Fruit fly (Drosophila melanogaster) S2 (cell line): Measurements from ENCODE around the gene CG4066.
A peak's percentile ranks its signal among the peaks of the same experiment; 100 is the strongest.

ENCODE experiments used
- CG8478 ChIP-seq: fragments of >200 bp; optimal IDR thresholded peaks from 2 replicates; lab custom pipeline; 2018
- CTCF ChIP-seq, 2 experiments: fragments of >200 bp; optimal IDR thresholded peaks; 2 replicates each; lab custom pipeline; 2018

dm6 chr3R:12350497-12350896, 39.3 kb downstream of the CG4066 start, which contains the start of gene CG10038:
- TF ChIP-seq CTCF (optimal IDR thresholded peaks at IDR 0.05; lab: Kevin White, UChicago) (peak; percentile 57 to 85), CG8478 (lab: Kevin White, UChicago) (no peak)
